Fruit fly (Drosophila melanogaster) whole organism, adult: ENCODE results near the gene CG4022.

Experiments
- CG33017 ChIP-seq: fragments of 200-800 bp; sonication (Bioruptor generic); optimal IDR thresholded peaks from 2 replicates; lab custom pipeline; 2018; ENCODE audit warnings: missing biosample characterization, mild to moderate bottlenecking, missing genetic modification characterization, moderate library complexity
- Crg-1 ChIP-seq: fragments of 200-800 bp; sonication (Bioruptor generic); optimal IDR thresholded peaks from 2 replicates; lab custom pipeline; 2016; ENCODE audit warnings: missing biosample characterization, missing genetic modification characterization
- Hr96 ChIP-seq: fragments of 200-800 bp; sonication (Bioruptor generic); optimal IDR thresholded peaks from 2 replicates; lab custom pipeline; 2016; ENCODE audit warnings: missing biosample characterization, missing genetic modification characterization
- kay ChIP-seq: fragments of 200-800 bp; sonication (Bioruptor generic); peaks from one replicate; lab custom pipeline; 2016; ENCODE audit warnings: missing biosample characterization, missing genetic modification characterization, borderline replicate concordance
- pad ChIP-seq: fragments of 200-800 bp; sonication (Bioruptor generic); optimal IDR thresholded peaks from 3 replicates; lab custom pipeline; 2017; ENCODE audit warnings: missing biosample characterization, missing genetic modification characterization, mild to moderate bottlenecking, moderate library complexity, missing genetic modification reagents

DNA sequence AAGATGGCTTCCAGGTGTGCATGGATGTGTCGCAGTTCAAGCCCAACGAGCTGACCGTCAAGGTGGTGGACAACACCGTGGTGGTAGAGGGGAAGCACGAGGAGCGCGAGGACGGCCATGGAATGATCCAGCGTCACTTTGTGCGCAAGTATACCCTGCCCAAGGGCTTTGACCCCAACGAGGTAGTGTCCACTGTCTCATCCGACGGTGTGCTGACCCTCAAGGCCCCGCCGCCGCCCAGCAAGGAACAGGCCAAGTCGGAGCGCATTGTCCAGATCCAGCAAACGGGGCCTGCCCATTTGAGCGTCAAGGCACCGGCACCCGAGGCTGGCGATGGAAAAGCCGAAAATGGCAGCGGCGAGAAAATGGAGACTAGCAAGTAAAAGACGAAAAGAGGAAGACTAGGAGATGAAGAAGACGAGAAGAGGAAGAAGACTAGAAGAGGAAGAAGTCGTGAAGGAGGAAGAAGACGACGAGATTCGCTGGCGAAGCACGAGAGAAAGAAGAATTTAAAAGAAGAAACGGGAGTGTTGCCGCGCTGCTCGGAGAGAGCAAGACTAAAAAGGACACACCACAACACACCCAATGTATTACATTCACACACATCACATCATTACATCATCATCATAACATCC is 26.1 kb downstream of the CG4022 start:
- TF ChIP-seq Crg-1 (GFP tag; lab: Kevin White, UChicago) (no peak), kay (GFP tag; lab: Kevin White, UChicago) (no peak), Hr96 (no peak), pad (GFP tag; lab: Kevin White, UChicago) (no peak), CG33017 (tag; lab: Kevin White, UChicago) (no peak)
